Worm (Caenorhabditis elegans) whole organism, young adult: Measurements from ENCODE around the gene C49C3.20.

Experiments
- F39B2.1 ChIP-seq: fragments of 200-800 bp; sonication (Bioruptor generic); IDR thresholded peaks from 2 replicates; pipeline ENCODE4 v1.3.6; 2022; ENCODE audit warnings: missing genetic modification reagents, missing genetic modification characterization, missing compliant biosample characterization
- F55B11.4 ChIP-seq: sonication (generic microtip); optimal IDR thresholded peaks from 2 replicates; lab custom pipeline; 2016; ENCODE audit warnings: missing compliant biosample characterization, missing genetic modification characterization, borderline replicate concordance; ENCODE audit not compliant: insufficient read depth
- F57A8.1 ChIP-seq: fragments of 200-800 bp; sonication (Bioruptor generic); optimal IDR thresholded peaks from 2 replicates; lab custom pipeline; 2018; ENCODE audit warnings: mild to moderate bottlenecking, missing genetic modification characterization, moderate library complexity, missing compliant biosample characterization
- ama-1 ChIP-seq, 3 experiments: fragments of 150-350 bp in 1 of 3; sonication (generic microtip) in 2 of 3; optimal IDR thresholded peaks; 2 replicates each; lab custom pipeline; 2014 to 2018; ENCODE audit warnings: missing biosample characterization in 2 of 3, missing genetic modification characterization in 2 of 3, missing genetic modification reagents in 2 of 3
- attf-6 ChIP-seq: fragments of 200-800 bp; sonication (Bioruptor generic); IDR thresholded peaks from 2 replicates; pipeline ENCODE4 v1.3.6; 2022; ENCODE audit warnings: missing genetic modification reagents, missing genetic modification characterization, missing compliant biosample characterization
- cebp-1 ChIP-seq, 2 experiments: fragments of 200-800 bp in 1 of 2; sonication (Bioruptor generic) in 1 of 2; sonication (generic microtip) in 1 of 2; IDR thresholded peaks in 1 of 2; optimal IDR thresholded peaks in 1 of 2; 2 replicates each; pipeline versions ENCODE4 v1.3.6 to Lab custom; 2017 to 2022; ENCODE audit warnings: missing compliant biosample characterization in 2 of 2, missing genetic modification characterization in 2 of 2, mild to moderate bottlenecking in 1 of 2, missing genetic modification reagents in 1 of 2, moderate library complexity in 1 of 2
- dpl-1 ChIP-seq: fragments of 150-350 bp; optimal IDR thresholded peaks from 2 replicates; lab custom pipeline; 2014; ENCODE audit warnings: missing biosample characterization, missing genetic modification reagents, missing genetic modification characterization
- ets-4 ChIP-seq: fragments of 200-800 bp; sonication (Bioruptor generic); optimal IDR thresholded peaks from 2 replicates; lab custom pipeline; 2018; ENCODE audit warnings: mild to moderate bottlenecking, missing genetic modification characterization, missing compliant biosample characterization
- let-526 ChIP-seq: fragments of 200-800 bp; sonication (Bioruptor generic); IDR thresholded peaks from 2 replicates; pipeline ENCODE4 v1.3.6; 2022; ENCODE audit warnings: missing genetic modification reagents, missing genetic modification characterization, missing compliant biosample characterization
- snpc-1.1 ChIP-seq: sonication (generic microtip); optimal IDR thresholded peaks from 2 replicates; lab custom pipeline; 2017; ENCODE audit warnings: missing genetic modification characterization, mild to moderate bottlenecking, missing compliant biosample characterization, antibody characterized with exemption, moderate library complexity, missing genotype, missing genetic modification reagents; ENCODE audit not compliant: insufficient read depth
- snpc-3.4 ChIP-seq: sonication (generic microtip); optimal IDR thresholded peaks from 2 replicates; lab custom pipeline; 2017; ENCODE audit warnings: missing genetic modification characterization, mild to moderate bottlenecking, missing compliant biosample characterization, antibody characterized with exemption, moderate library complexity, missing genotype, missing genetic modification reagents
- tlf-1 ChIP-seq: fragments of 200-800 bp; sonication (Bioruptor generic); optimal IDR thresholded peaks from 2 replicates; lab custom pipeline; 2018; ENCODE audit warnings: mild to moderate bottlenecking, missing genetic modification characterization, missing compliant biosample characterization
- unc-62 ChIP-seq: fragments of 150-350 bp; optimal IDR thresholded peaks from 2 replicates; lab custom pipeline; 2014; ENCODE audit warnings: missing biosample characterization, missing genetic modification reagents, missing genetic modification characterization

DNA sequence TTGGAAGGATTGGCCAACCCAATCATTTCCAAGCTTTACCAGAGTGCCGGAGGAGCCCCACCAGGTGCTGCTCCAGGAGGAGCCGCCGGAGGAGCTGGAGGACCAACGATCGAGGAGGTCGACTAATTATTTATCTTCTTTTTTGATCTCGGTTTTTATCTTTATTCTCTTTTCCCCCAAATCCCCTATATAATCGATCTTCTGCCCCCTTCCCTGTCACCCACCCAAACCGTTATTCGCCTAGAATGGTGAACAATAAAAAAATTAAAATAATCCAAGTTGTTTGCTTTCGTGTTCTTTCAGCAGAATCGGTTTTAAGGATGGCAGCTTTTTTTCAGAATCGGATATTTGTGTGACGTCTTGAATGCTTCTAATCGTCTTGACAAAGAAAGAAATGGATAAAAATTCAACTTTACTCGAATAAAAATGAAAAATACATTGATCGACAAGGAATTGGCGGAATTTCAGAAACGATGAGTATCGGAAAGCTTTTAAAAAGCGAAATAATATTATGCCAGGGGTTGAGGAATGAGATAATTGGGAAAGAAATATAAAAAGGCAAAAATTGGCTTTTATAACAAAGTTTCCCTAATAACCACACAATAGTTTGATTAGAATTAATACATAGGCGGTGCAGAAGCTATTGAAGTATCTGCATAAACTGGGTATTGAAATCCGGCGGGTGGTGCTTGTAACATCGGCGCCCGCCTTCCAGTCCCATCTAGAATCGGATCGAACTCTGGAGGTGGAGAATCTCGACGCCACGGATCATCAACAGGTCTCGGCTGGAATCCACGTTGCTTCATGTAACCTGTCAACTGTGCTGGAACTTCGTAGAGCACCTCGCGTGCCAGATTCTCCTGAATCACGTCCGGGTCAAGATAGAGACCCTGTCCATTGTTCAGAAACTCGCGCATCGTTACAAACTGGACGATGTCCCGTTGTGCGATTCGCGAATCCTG lies 35.0 kb downstream of the C49C3.20 start:
- TF ChIP-seq ets-4 (peak; percentile 1), F55B11.4 (tag; lab: Kevin White, UChicago) (no peak), cebp-1 (GFP tag; IDR thresholded peaks at IDR 0.05; lab: Robert Waterston, UW) (0 out of 2 replicates have a peak, but pooled peaks have one; percentile 46), cebp-1 (tag; optimal IDR thresholded peaks at IDR 0.05; lab: Kevin White, UChicago) (peak; percentile 85), F57A8.1 (GFP tag; lab: Kevin White, UChicago) (no peak), snpc-3.4 (tag; lab: Kevin White, UChicago) (peak; percentile 91), let-526 (0 out of 2 replicates have a peak, but pooled peaks have one; percentile 13), snpc-1.1 (peak; percentile 72), attf-6 (peak; percentile 97), tlf-1 (peak; percentile 96), F39B2.1 (GFP tag; lab: Robert Waterston, UW) (peak; percentile 87), dpl-1 (GFP tag; lab: Kevin White, UChicago) (no peak), ama-1 (optimal IDR thresholded peaks at IDR 0.05; lab: Kevin White, UChicago) (peak; percentile 99), ama-1 (GFP tag; optimal IDR thresholded peaks at IDR 0.05; lab: Kevin White, UChicago) (peak; percentile 89 to 95), unc-62 (GFP tag; lab: Kevin White, UChicago) (no peak)
